Worm (Caenorhabditis elegans) whole organism, late embryonic: ENCODE results near the gene K04C2.8.

Source experiments
- C08G9.2 ChIP-seq: sonication (generic microtip); optimal IDR thresholded peaks from 2 replicates; lab custom pipeline; 2016; ENCODE audit warnings: mild to moderate bottlenecking, missing genetic modification characterization, moderate library complexity, missing compliant biosample characterization
- C38D4.7 ChIP-seq: fragments of 200-800 bp; sonication (Bioruptor generic); optimal IDR thresholded peaks from 2 replicates; lab custom pipeline; 2018; ENCODE audit warnings: mild to moderate bottlenecking, missing genetic modification characterization, moderate library complexity, missing compliant biosample characterization
- K02D7.2 ChIP-seq: sonication (generic microtip); optimal IDR thresholded peaks from 2 replicates; lab custom pipeline; 2017; ENCODE audit warnings: mild to moderate bottlenecking, missing genetic modification characterization, missing compliant biosample characterization
- K09A11.1 ChIP-seq: sonication (generic microtip); optimal IDR thresholded peaks from 2 replicates; lab custom pipeline; 2017; ENCODE audit warnings: antibody characterized with exemption, mild to moderate bottlenecking, missing genetic modification characterization, missing compliant biosample characterization; ENCODE audit not compliant: insufficient read depth
- ceh-18 ChIP-seq: sonication (generic microtip); optimal IDR thresholded peaks from 2 replicates; lab custom pipeline; 2016; ENCODE audit warnings: missing genetic modification characterization, missing compliant biosample characterization
- ceh-19 ChIP-seq: fragments of 200-800 bp; sonication (Bioruptor generic); optimal IDR thresholded peaks from 2 replicates; lab custom pipeline; 2018; ENCODE audit warnings: mild to moderate bottlenecking, missing genetic modification characterization, missing compliant biosample characterization
- ceh-22 ChIP-seq: sonication (generic microtip); optimal IDR thresholded peaks from 2 replicates; lab custom pipeline; 2017; ENCODE audit warnings: missing biosample characterization, missing genetic modification characterization
- ceh-24 ChIP-seq: sonication (generic microtip); optimal IDR thresholded peaks from 2 replicates; lab custom pipeline; 2016; ENCODE audit warnings: mild to moderate bottlenecking, missing genetic modification characterization, missing compliant biosample characterization
- ceh-30 ChIP-seq: fragments of 150-350 bp; optimal IDR thresholded peaks from 2 replicates; lab custom pipeline; 2014; ENCODE audit warnings: missing biosample characterization, missing genetic modification characterization
- ceh-31 ChIP-seq: sonication (generic microtip); optimal IDR thresholded peaks from 2 replicates; lab custom pipeline; 2016; ENCODE audit warnings: missing genetic modification characterization, missing compliant biosample characterization
- ceh-34 ChIP-seq: sonication (generic microtip); optimal IDR thresholded peaks from 2 replicates; lab custom pipeline; 2016; ENCODE audit warnings: mild to moderate bottlenecking, missing genetic modification characterization, missing compliant biosample characterization
- ceh-9 ChIP-seq: sonication (generic microtip); optimal IDR thresholded peaks from 2 replicates; lab custom pipeline; 2016; ENCODE audit warnings: mild to moderate bottlenecking, missing genetic modification characterization, inconsistent platforms, missing compliant biosample characterization
- che-1 ChIP-seq: sonication (generic microtip); optimal IDR thresholded peaks from 2 replicates; lab custom pipeline; 2016; ENCODE audit warnings: mild to moderate bottlenecking, missing genetic modification characterization, missing compliant biosample characterization
- elt-2 ChIP-seq: sonication (generic microtip); optimal IDR thresholded peaks from 2 replicates; lab custom pipeline; 2016; ENCODE audit warnings: missing genetic modification reagents, missing genetic modification characterization, missing compliant biosample characterization
- elt-4 ChIP-seq: sonication (generic microtip); optimal IDR thresholded peaks from 2 replicates; lab custom pipeline; 2016; ENCODE audit warnings: missing genetic modification characterization, missing compliant biosample characterization
- ets-4 ChIP-seq: sonication (generic microtip); optimal IDR thresholded peaks from 2 replicates; lab custom pipeline; 2016; ENCODE audit warnings: missing genetic modification characterization, missing compliant biosample characterization
- fkh-10 ChIP-seq: fragments of 150-350 bp; optimal IDR thresholded peaks from 2 replicates; lab custom pipeline; 2014; ENCODE audit warnings: missing biosample characterization, missing genetic modification reagents, missing genetic modification characterization
- hlh-13 ChIP-seq: fragments of 200-800 bp; sonication (Bioruptor generic); optimal IDR thresholded peaks from 2 replicates; lab custom pipeline; 2018; ENCODE audit warnings: mild to moderate bottlenecking, missing genetic modification characterization, missing compliant biosample characterization
- hlh-30 ChIP-seq: sonication (generic microtip); optimal IDR thresholded peaks from 2 replicates; lab custom pipeline; 2017; ENCODE audit warnings: antibody characterized with exemption, missing genetic modification characterization, missing compliant biosample characterization; ENCODE audit not compliant: insufficient read depth
- lim-6 ChIP-seq: sonication (generic microtip); optimal IDR thresholded peaks from 2 replicates; lab custom pipeline; 2016; ENCODE audit warnings: missing genetic modification characterization, missing compliant biosample characterization
- lin-11 ChIP-seq: fragments of 200-800 bp; sonication (Bioruptor generic); optimal IDR thresholded peaks from 2 replicates; lab custom pipeline; 2018; ENCODE audit warnings: mild to moderate bottlenecking, missing genetic modification characterization, missing compliant biosample characterization
- mec-3 ChIP-seq: sonication (generic microtip); optimal IDR thresholded peaks from 2 replicates; lab custom pipeline; 2016; ENCODE audit warnings: borderline replicate concordance, missing genetic modification characterization, missing compliant biosample characterization
- nhr-11 ChIP-seq: fragments of 150-350 bp; optimal IDR thresholded peaks from 2 replicates; lab custom pipeline; 2014; ENCODE audit warnings: missing biosample characterization, missing genetic modification characterization
- npax-4 ChIP-seq: sonication (generic microtip); optimal IDR thresholded peaks from 2 replicates; lab custom pipeline; 2016; ENCODE audit warnings: missing genetic modification characterization, missing compliant biosample characterization
- pat-9 ChIP-seq: fragments of 200-800 bp; sonication (Bioruptor generic); optimal IDR thresholded peaks from 2 replicates; lab custom pipeline; 2018; ENCODE audit warnings: mild to moderate bottlenecking, missing genetic modification characterization, moderate library complexity, missing compliant biosample characterization
- pax-1 ChIP-seq: fragments of 150-350 bp; optimal IDR thresholded peaks from 2 replicates; lab custom pipeline; 2014; ENCODE audit warnings: missing biosample characterization, missing genetic modification characterization
- pha-2 ChIP-seq: sonication (generic microtip); optimal IDR thresholded peaks from 2 replicates; lab custom pipeline; 2017; ENCODE audit warnings: mild to moderate bottlenecking, missing genetic modification characterization, missing compliant biosample characterization
- pha-4 ChIP-seq: fragments of 150-350 bp; optimal IDR thresholded peaks from 2 replicates; lab custom pipeline; 2018; ENCODE audit warnings: missing biosample characterization, missing genetic modification reagents, missing genetic modification characterization
- pros-1 ChIP-seq: fragments of 150-350 bp; optimal IDR thresholded peaks from 2 replicates; lab custom pipeline; 2014; ENCODE audit warnings: missing biosample characterization, missing genetic modification reagents, missing genetic modification characterization
- rnt-1 ChIP-seq: sonication (generic microtip); optimal IDR thresholded peaks from 2 replicates; lab custom pipeline; 2016; ENCODE audit warnings: missing genetic modification characterization, missing compliant biosample characterization
- sdc-2 ChIP-seq: sonication (generic microtip); optimal IDR thresholded peaks from 2 replicates; lab custom pipeline; 2016; ENCODE audit warnings: missing genotype, missing genetic modification characterization, missing compliant biosample characterization
- sox-2 ChIP-seq: fragments of 200-800 bp; sonication (Bioruptor generic); IDR thresholded peaks from 2 replicates; pipeline ENCODE4 v1.3.6; 2022; ENCODE audit warnings: missing genetic modification reagents, missing genetic modification characterization, missing compliant biosample characterization
- syd-9 ChIP-seq: sonication (generic microtip); optimal IDR thresholded peaks from 2 replicates; lab custom pipeline; 2016; ENCODE audit warnings: mild to moderate bottlenecking, missing genetic modification characterization, moderate library complexity, missing compliant biosample characterization
- tbx-7 ChIP-seq: sonication (generic microtip); optimal IDR thresholded peaks from 2 replicates; lab custom pipeline; 2016; ENCODE audit warnings: missing genotype, missing genetic modification characterization, missing compliant biosample characterization
- ttx-3 ChIP-seq: sonication (generic microtip); optimal IDR thresholded peaks from 2 replicates; lab custom pipeline; 2016; ENCODE audit warnings: missing genetic modification reagents, missing genetic modification characterization, missing compliant biosample characterization
- unc-3 ChIP-seq, 2 experiments: fragments of 200-800 bp in 1 of 2; sonication (Bioruptor generic) in 1 of 2; sonication (generic microtip) in 1 of 2; conservative IDR thresholded peaks in 1 of 2; optimal IDR thresholded peaks in 1 of 2; 2 replicates each; pipeline versions ENCODE4 v1.3.6 to Lab custom; 2016 to 2022; ENCODE audit warnings: missing compliant biosample characterization in 2 of 2, missing genetic modification characterization in 2 of 2, missing genetic modification reagents in 1 of 2
- unc-55 ChIP-seq: sonication (generic microtip); optimal IDR thresholded peaks from 2 replicates; lab custom pipeline; 2017; ENCODE audit warnings: missing biosample characterization, missing genetic modification reagents, missing genetic modification characterization
- unc-86 ChIP-seq: sonication (generic microtip); optimal IDR thresholded peaks from 2 replicates; lab custom pipeline; 2016; ENCODE audit warnings: missing genetic modification characterization, missing compliant biosample characterization
- ztf-16 ChIP-seq: sonication (generic microtip); optimal IDR thresholded peaks from 2 replicates; lab custom pipeline; 2017; ENCODE audit warnings: missing genetic modification characterization, missing compliant biosample characterization

Gene K04C2.8

DNA sequence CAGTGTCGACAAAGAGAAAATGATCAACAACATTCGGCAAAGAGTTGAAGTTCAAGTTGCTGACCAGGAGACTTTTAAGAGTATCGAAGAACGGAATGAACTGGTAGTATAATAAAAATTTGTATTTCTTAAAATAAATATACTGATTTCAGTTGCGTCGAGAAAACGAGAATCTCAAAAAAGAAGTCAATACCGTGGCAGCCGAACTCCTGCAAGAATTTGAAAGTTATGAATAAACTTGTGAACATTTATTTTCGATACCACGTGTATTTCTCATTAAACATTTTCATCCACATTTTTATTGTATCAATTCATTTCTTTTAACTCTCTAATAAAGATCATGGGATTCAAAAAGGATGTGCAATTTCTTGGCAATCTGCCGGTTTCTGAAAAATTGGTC lies at the start of gene K04C2.8:
K04C2.8 (plus strand) TSS at position 301 of the 400 bp plus-strand sequence.
- no peak for TF ChIP-seq mec-3 (tag; lab: Kevin White, UChicago)
- TF ChIP-seq ceh-30 (tag; lab: Kevin White, UChicago): no peak
- no peak for TF ChIP-seq elt-4 (tag; lab: Kevin White, UChicago)
- no peak for TF ChIP-seq fkh-10 (GFP tag; lab: Kevin White, UChicago)
- no peak for TF ChIP-seq ttx-3 (tag; lab: Kevin White, UChicago)
- no peak for TF ChIP-seq ztf-16 (tag; lab: Kevin White, UChicago)
- no peak for TF ChIP-seq che-1 (tag; lab: Kevin White, UChicago)
- no peak for TF ChIP-seq ceh-24 (tag; lab: Kevin White, UChicago)
- TF ChIP-seq hlh-30 (tag; lab: Kevin White, UChicago): no peak
- no peak for TF ChIP-seq pax-1 (tag; lab: Kevin White, UChicago)
- TF ChIP-seq lin-11: no peak
- no peak for TF ChIP-seq npax-4
- TF ChIP-seq C38D4.7 (GFP tag; lab: Kevin White, UChicago): no peak
- no peak for TF ChIP-seq unc-86 (tag; lab: Kevin White, UChicago)
- TF ChIP-seq K09A11.1 (tag; lab: Kevin White, UChicago): no peak
- TF ChIP-seq, all 69 proteins: peak for 0

DNA sequence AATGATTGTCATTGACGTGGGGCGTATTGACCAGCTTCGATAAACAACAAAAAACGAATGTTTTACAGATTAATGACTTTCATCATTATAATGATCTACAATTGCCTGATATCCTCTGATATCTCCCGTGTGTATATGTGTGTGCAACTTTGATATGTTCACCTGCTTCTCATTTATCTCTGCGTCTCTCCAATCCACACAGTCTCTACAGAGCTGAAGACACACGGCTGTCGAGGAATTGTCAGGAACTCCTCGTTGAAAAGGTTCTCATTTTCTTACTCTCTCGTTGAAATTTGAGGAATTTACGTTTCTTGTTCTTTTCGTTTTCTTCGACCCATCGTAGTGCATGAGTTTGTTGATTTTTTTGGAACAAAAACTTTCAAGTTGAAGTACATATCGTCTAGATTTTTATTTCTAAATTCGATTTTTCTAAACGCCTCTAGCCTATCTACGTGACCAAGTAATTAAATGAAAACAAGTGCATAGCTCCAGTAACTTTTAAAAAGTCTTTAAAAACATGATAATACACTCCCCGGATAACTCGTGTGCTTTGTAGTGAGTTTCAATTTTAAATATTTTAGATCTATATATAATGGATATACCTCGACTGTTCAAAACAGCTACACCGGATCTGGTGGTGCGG lies 49.6 kb upstream of the K04C2.8 start, which contains the start of gene ten-1:
ten-1 (plus strand) TSS at position 593 of the 643 bp plus-strand sequence.
- no peak for TF ChIP-seq ttx-3 (tag; lab: Kevin White, UChicago)
- TF ChIP-seq unc-55 (GFP tag; lab: Kevin White, UChicago): peak; percentile 69

DNA sequence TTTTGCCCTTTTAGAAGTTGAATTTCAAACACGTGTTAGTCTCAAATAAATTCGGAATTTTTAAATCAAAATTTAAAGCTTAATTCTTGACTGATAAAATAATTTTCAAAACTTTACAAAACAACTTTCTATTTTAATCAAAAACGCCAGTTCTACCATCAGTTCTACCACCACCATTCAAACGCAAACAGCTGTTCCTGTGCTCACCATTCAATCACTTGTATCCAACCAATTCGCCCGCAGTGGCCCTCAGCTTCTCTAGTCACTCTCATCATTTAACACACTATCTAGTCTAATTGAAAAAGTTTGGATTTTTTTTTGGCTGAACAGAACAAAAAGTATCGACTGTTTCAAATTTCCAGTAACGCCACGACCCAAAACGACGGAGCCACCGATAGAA lies 47.3 kb upstream of the K04C2.8 start:
- no peak for TF ChIP-seq ceh-9
- TF ChIP-seq sdc-2 (tag; lab: Kevin White, UChicago): no peak
- no peak for TF ChIP-seq nhr-11
- no peak for TF ChIP-seq ceh-19 (GFP tag; lab: Kevin White, UChicago)
- no peak for TF ChIP-seq ceh-31
- TF ChIP-seq lim-6 (tag; lab: Kevin White, UChicago): no peak
- no peak for TF ChIP-seq tbx-7 (tag; lab: Kevin White, UChicago)
- TF ChIP-seq, all 69 proteins: peak for 0

DNA sequence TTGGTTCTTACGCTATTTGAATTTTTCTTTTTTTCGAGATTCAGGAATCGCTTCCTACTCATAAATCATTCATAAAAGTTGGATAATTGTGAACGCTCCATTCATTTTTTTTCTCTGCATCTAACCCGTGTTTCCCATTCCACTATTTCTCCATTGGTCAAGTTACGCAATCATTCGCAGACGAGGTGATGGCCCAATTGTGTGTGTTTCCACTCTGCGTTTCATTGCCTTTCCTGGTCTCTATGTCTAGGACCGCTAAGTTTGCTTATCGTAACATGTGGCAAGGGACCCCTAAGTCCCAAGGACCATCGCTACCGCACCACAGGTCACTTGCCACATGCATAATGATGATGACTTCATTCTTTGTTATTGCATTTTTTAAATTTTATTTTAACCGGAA lies 44.0 kb upstream of the K04C2.8 start:
- TF ChIP-seq elt-2 (peak; percentile 50), hlh-30 (tag; lab: Kevin White, UChicago) (peak; percentile 24), pha-2 (tag; lab: Kevin White, UChicago) (no peak), C08G9.2 (no peak), ceh-18 (tag; lab: Kevin White, UChicago) (no peak), syd-9 (tag; lab: Kevin White, UChicago) (no peak)
- TF ChIP-seq, all 69 proteins: peak for 2

DNA sequence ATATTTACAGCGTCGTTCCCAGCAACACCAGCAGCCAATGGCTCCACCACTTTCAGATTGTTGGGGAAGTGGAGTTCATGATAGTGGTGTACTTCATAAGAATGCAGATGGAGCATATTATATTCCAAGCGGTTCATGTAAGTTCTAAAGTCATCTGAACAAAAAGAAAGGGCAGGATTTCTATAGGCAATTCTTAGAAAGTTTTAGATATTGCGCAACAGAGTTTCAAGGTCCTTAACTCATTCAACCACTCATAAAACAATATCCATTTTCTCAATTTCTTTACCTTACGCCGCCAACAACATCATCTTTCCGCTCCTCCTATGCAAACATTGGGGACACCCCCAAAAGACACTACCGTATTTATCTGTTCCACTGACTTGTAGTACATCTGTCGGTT lies 38.8 kb upstream of the K04C2.8 start:
- TF ChIP-seq ets-4 (tag; lab: Kevin White, UChicago) (no peak), ceh-34 (tag; lab: Kevin White, UChicago) (peak; percentile 7)

DNA sequence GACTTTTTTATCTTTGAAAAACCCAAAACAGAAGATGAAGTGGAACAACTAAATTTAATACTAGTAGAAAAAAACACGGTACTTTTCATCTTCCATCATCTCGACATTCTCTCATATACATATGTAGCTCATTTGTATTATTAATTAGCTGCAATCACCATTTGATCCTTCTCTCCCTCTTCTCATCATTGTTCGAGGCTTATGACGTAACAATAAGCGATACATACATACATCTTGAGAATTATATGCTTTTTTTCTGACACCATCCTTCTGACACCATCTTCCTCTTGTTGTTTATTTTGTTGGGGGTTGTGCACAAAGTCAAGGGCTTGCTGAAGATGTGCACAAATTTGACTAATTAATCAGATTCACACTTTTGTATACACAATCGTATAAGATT lies 32.8 kb upstream of the K04C2.8 start:
- TF ChIP-seq ceh-18 (tag; lab: Kevin White, UChicago): no peak
- no peak for TF ChIP-seq hlh-13 (GFP tag; lab: Kevin White, UChicago)
- no peak for TF ChIP-seq pha-4
- TF ChIP-seq che-1 (tag; lab: Kevin White, UChicago): no peak
- TF ChIP-seq pros-1: no peak
- TF ChIP-seq sox-2: no peak
- TF ChIP-seq K02D7.2 (tag; lab: Kevin White, UChicago): no peak
- TF ChIP-seq rnt-1: no peak
- no peak for TF ChIP-seq ceh-22 (tag; lab: Kevin White, UChicago)
- TF ChIP-seq unc-3 (GFP tag; conservative IDR thresholded peaks at IDR 0.05; lab: Robert Waterston, UW): no peak
- TF ChIP-seq unc-3 (tag; optimal IDR thresholded peaks at IDR 0.05; lab: Kevin White, UChicago): no peak
- no peak for TF ChIP-seq sdc-2 (tag; lab: Kevin White, UChicago)
- no peak for TF ChIP-seq pat-9 (tag; lab: Kevin White, UChicago)
- no peak for TF ChIP-seq ceh-24 (tag; lab: Kevin White, UChicago)
- TF ChIP-seq, all 69 proteins: peak for 0
